Worm (Caenorhabditis elegans) whole organism, mixed stage, embryonic: ENCODE measurements around the gene F14B8.6.

Experiments used
- bed-3 ChIP-seq: fragments of 200-800 bp; sonication (Bioruptor generic); optimal IDR thresholded peaks from 3 replicates; lab custom pipeline; 2018; ENCODE audit warnings: mild to moderate bottlenecking, missing genetic modification characterization, moderate library complexity, missing compliant biosample characterization
- elt-3 ChIP-seq: fragments of 150-350 bp; optimal IDR thresholded peaks from 2 replicates; lab custom pipeline; 2014; ENCODE audit warnings: missing biosample characterization, missing genetic modification characterization
- lin-13 ChIP-seq: fragments of 150-350 bp; optimal IDR thresholded peaks from 2 replicates; lab custom pipeline; 2014; ENCODE audit warnings: missing biosample characterization, missing genetic modification characterization
- lsy-2 ChIP-seq: fragments of 150-350 bp; optimal IDR thresholded peaks from 2 replicates; lab custom pipeline; 2014; ENCODE audit warnings: missing biosample characterization, missing genetic modification characterization
- mab-5 ChIP-seq: fragments of 150-350 bp; optimal IDR thresholded peaks from 2 replicates; lab custom pipeline; 2014; ENCODE audit warnings: missing biosample characterization, missing genetic modification characterization
- mls-2 ChIP-seq: sonication (generic microtip); optimal IDR thresholded peaks from 2 replicates; lab custom pipeline; 2016; ENCODE audit warnings: mild to moderate bottlenecking, missing genetic modification characterization, moderate library complexity, missing compliant biosample characterization
- nhr-12 ChIP-seq: fragments of 150-350 bp; optimal IDR thresholded peaks from 2 replicates; lab custom pipeline; 2014; ENCODE audit warnings: missing biosample characterization, missing genetic modification characterization
- nhr-2 ChIP-seq: fragments of 150-350 bp; optimal IDR thresholded peaks from 2 replicates; lab custom pipeline; 2014; ENCODE audit warnings: missing biosample characterization, missing genetic modification characterization
- nhr-237 ChIP-seq: fragments of 150-350 bp; optimal IDR thresholded peaks from 2 replicates; lab custom pipeline; 2014; ENCODE audit warnings: missing biosample characterization, missing genetic modification characterization
- snpc-4 ChIP-seq: fragments of 150-350 bp; optimal IDR thresholded peaks from 2 replicates; lab custom pipeline; 2014; ENCODE audit warnings: missing biosample characterization, missing genetic modification characterization
- sptf-1 ChIP-seq: sonication (generic microtip); optimal IDR thresholded peaks from 2 replicates; lab custom pipeline; 2017; ENCODE audit warnings: mild to moderate bottlenecking, missing genetic modification characterization, moderate library complexity, missing compliant biosample characterization
- unc-39 ChIP-seq: fragments of 150-350 bp; optimal IDR thresholded peaks from 2 replicates; lab custom pipeline; 2014; ENCODE audit warnings: missing biosample characterization, missing genetic modification characterization
- unc-62 ChIP-seq: fragments of 150-350 bp; optimal IDR thresholded peaks from 2 replicates; lab custom pipeline; 2014; ENCODE audit warnings: missing biosample characterization, missing genetic modification reagents, missing genetic modification characterization
- ztf-11 ChIP-seq: fragments of 150-350 bp; optimal IDR thresholded peaks from 2 replicates; lab custom pipeline; 2014; ENCODE audit warnings: missing biosample characterization, missing genetic modification characterization

DNA sequence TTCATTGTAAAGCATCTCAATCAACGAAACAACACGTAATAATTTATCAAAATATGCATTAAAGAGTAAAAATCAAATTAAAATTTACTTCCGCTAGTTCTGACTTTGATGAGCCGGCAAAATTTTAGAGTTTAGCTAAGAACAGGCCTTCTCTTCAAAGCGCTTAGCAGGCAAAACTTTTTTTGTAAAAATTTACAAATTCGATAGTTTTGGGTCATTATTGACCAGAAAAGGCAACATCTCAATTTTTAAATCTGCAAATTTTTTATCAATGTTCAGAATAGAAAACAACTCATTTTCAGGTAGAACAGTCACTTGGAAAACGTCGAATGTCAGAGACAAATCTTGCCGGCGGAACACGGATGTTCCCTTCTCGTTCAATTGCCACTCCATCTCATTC, 5.5 kb upstream of the F14B8.6 start:
- TF ChIP-seq snpc-4 (tag; lab: Kevin White, UChicago) (no peak), lin-13 (tag; lab: Kevin White, UChicago) (no peak), nhr-12 (tag; lab: Kevin White, UChicago) (no peak), mls-2 (tag; lab: Kevin White, UChicago) (no peak), elt-3 (tag; lab: Kevin White, UChicago) (no peak), unc-39 (tag; lab: Kevin White, UChicago) (no peak), mab-5 (tag; lab: Kevin White, UChicago) (no peak), unc-62 (GFP tag; lab: Kevin White, UChicago) (no peak), nhr-237 (tag; lab: Kevin White, UChicago) (no peak), nhr-2 (no peak), sptf-1 (no peak), lsy-2 (tag; lab: Kevin White, UChicago) (no peak), bed-3 (GFP tag; lab: Kevin White, UChicago) (no peak), ztf-11 (no peak)
